Fruit fly (Drosophila melanogaster): Measurements from ENCODE around the gene CG14050.
A peak's percentile ranks its signal among the peaks of the same experiment; 100 is the strongest.

Gene CG14050

dm6 chrX:2317347-2317832, 8.6 kb downstream of the CG14050 start (continued):
- TF ChIP-seq seq (GFP tag; IDR thresholded peaks at IDR 0.05) (no peak; the same call in 1 of the 2 replicates), Dip2 (GFP tag; IDR thresholded peaks at IDR 0.05) (no peak), CG4360 (GFP tag; IDR thresholded peaks at IDR 0.05) (peak; percentile 43; the same call in 1 of the 2 replicates), scrt (GFP tag; optimal IDR thresholded peaks at IDR 0.05) (no peak), CG1603 (tag; optimal IDR thresholded peaks at IDR 0.05) (no peak), fru (optimal IDR thresholded peaks at IDR 0.05) (no peak), CG13296 (GFP tag; optimal IDR thresholded peaks at IDR 0.05) (peak; percentile 46), hbn (GFP tag; IDR thresholded peaks at IDR 0.05; ENCODE audit: partially characterized antibody) (no peak), dmrt99B (tag; optimal IDR thresholded peaks at IDR 0.05) (no peak), CG17912 (GFP tag; optimal IDR thresholded peaks at IDR 0.05) (no peak), Pdp1 (GFP tag; optimal IDR thresholded peaks at IDR 0.05) (peak in 1 of 2 experiments; percentile 20), CG10431 (GFP tag; optimal IDR thresholded peaks at IDR 0.05) (peak; percentile 49), dpn (GFP tag; optimal IDR thresholded peaks at IDR 0.05) (no peak), Dek (tag; optimal IDR thresholded peaks at IDR 0.05) (no peak), caup (GFP tag; optimal IDR thresholded peaks at IDR 0.05; ENCODE audit: severe bottlenecking) (no peak), slou (GFP tag; optimal IDR thresholded peaks at IDR 0.05) (no peak), kni (GFP tag; optimal IDR thresholded peaks at IDR 0.05) (peak; percentile 77), CG31441 (GFP tag; IDR thresholded peaks at IDR 0.05) (no peak), CG1529 (GFP tag; optimal IDR thresholded peaks at IDR 0.05) (no peak), gt (GFP tag; IDR thresholded peaks at IDR 0.05) (no peak), MTF-1 (GFP tag; optimal IDR thresholded peaks at IDR 0.05; ENCODE audit: borderline replicate concordance) (no peak), disco-r (GFP tag; optimal IDR thresholded peaks at IDR 0.05) (no peak), CTCF (GFP tag; optimal IDR thresholded peaks at IDR 0.05) (no peak), Ssrp (tag; optimal IDR thresholded peaks at IDR 0.05) (no peak), sens-2 (GFP tag; IDR thresholded peaks at IDR 0.05) (no peak), mld (GFP tag; IDR thresholded peaks at IDR 0.05; ENCODE audit: partially characterized antibody) (no peak), chn (GFP tag; optimal IDR thresholded peaks at IDR 0.05) (peak; percentile 7), CG1647 (GFP tag; optimal IDR thresholded peaks at IDR 0.05) (no peak), Spps (tag; optimal IDR thresholded peaks at IDR 0.05) (no peak), chm (GFP tag; IDR thresholded peaks at IDR 0.05) (0 out of 2 replicates have a peak, but pooled peaks have one; percentile 54), Dp (GFP tag; optimal IDR thresholded peaks at IDR 0.05) (no peak), CG15011 (GFP tag; optimal IDR thresholded peaks at IDR 0.05) (no peak), Side (GFP tag; optimal IDR thresholded peaks at IDR 0.05) (no peak), ATbp (GFP tag; optimal IDR thresholded peaks at IDR 0.05) (peak; percentile 41), CG10959 (GFP tag; IDR thresholded peaks at IDR 0.05) (no peak), NfI (GFP tag; optimal IDR thresholded peaks at IDR 0.05) (no peak), CG4328 (GFP tag; optimal IDR thresholded peaks at IDR 0.05) (no peak), CG31388 (GFP tag; optimal IDR thresholded peaks at IDR 0.05) (no peak), CG4730 (GFP tag; IDR thresholded peaks at IDR 0.05) (no peak), amos (GFP tag; IDR thresholded peaks at IDR 0.05; ENCODE audit: partially characterized antibody) (no peak), lola (GFP tag; optimal IDR thresholded peaks at IDR 0.05) (no peak), pan (optimal IDR thresholded peaks at IDR 0.05) (no peak), pan (GFP tag; optimal IDR thresholded peaks at IDR 0.05 in 1 of 2, IDR thresholded peaks at IDR 0.05 in 1 of 2) (no peak), CG12299 (tag; optimal IDR thresholded peaks at IDR 0.05) (peak; percentile 3), Atf6 (GFP tag; IDR thresholded peaks at IDR 0.05) (0 out of 2 replicates have a peak, but pooled peaks have one; percentile 16), pnt (GFP tag; optimal IDR thresholded peaks at IDR 0.05) (no peak), CG32532 (GFP tag; IDR thresholded peaks at IDR 0.05) (peak; percentile 70; the same call in 1 of the 2 replicates), CG3726 (GFP tag; IDR thresholded peaks at IDR 0.05) (no peak), pb (GFP tag; optimal IDR thresholded peaks at IDR 0.05) (no peak), HLH3B (GFP tag; IDR thresholded peaks at IDR 0.05) (no peak), Stat92E (GFP tag; optimal IDR thresholded peaks at IDR 0.05) (no peak)
